Worm (Caenorhabditis elegans): ENCODE results near the gene sru-20.
"Not testable (repeated sequence)": the region's sequence is repeated elsewhere in the genome, so short reads cannot be mapped to it uniquely, and the experiment has no call there.

ce11 chrIV:12476942-12477341, 18.4 kb upstream of the sru-20 start, which contains the start of gene T04A11.1:
- TF ChIP-seq flt-1, ztf-29 (GFP tag; IDR thresholded peaks at IDR 0.05): not testable (repeated sequence)

All from whole organism, midembryonic.